Worm (Caenorhabditis elegans) whole organism, young adult: Measurements from ENCODE around the gene pigk-1.

Source experiments
- B0019.2 ChIP-seq: fragments of 200-800 bp; sonication (Bioruptor generic); conservative IDR thresholded peaks from 2 replicates; pipeline ENCODE4 v1.3.6; 2022; ENCODE audit warnings: missing genetic modification reagents, missing genetic modification characterization, missing compliant biosample characterization
- B0035.1 ChIP-seq: sonication (generic microtip); optimal IDR thresholded peaks from 2 replicates; lab custom pipeline; 2016; ENCODE audit warnings: missing genetic modification characterization, mild to moderate bottlenecking, missing compliant biosample characterization, missing genotype, missing genetic modification reagents
- F49E8.2 ChIP-seq: sonication (generic microtip); optimal IDR thresholded peaks from 3 replicates; lab custom pipeline; 2017; ENCODE audit warnings: missing genetic modification characterization, mild to moderate bottlenecking, missing compliant biosample characterization, antibody characterized with exemption, moderate library complexity; ENCODE audit not compliant: insufficient read depth
- F52B5.7 ChIP-seq: sonication (generic microtip); optimal IDR thresholded peaks from 2 replicates; lab custom pipeline; 2016; ENCODE audit warnings: mild to moderate bottlenecking, missing genetic modification characterization, missing compliant biosample characterization
- F55B11.4 ChIP-seq: sonication (generic microtip); optimal IDR thresholded peaks from 2 replicates; lab custom pipeline; 2016; ENCODE audit warnings: missing compliant biosample characterization, missing genetic modification characterization, borderline replicate concordance; ENCODE audit not compliant: insufficient read depth
- F57A8.1 ChIP-seq: fragments of 200-800 bp; sonication (Bioruptor generic); optimal IDR thresholded peaks from 2 replicates; lab custom pipeline; 2018; ENCODE audit warnings: mild to moderate bottlenecking, missing genetic modification characterization, moderate library complexity, missing compliant biosample characterization
- K11D2.4 ChIP-seq: fragments of 200-800 bp; sonication (Bioruptor generic); IDR thresholded peaks from 2 replicates; pipeline ENCODE4 v1.3.6; 2022; ENCODE audit warnings: missing genetic modification reagents, missing genetic modification characterization, missing compliant biosample characterization
- K12H6.12 ChIP-seq: fragments of 200-800 bp; sonication (Bioruptor generic); optimal IDR thresholded peaks from 2 replicates; lab custom pipeline; 2018; ENCODE audit warnings: mild to moderate bottlenecking, missing genetic modification characterization, missing compliant biosample characterization
- T07F8.4 ChIP-seq: sonication (generic microtip); optimal IDR thresholded peaks from 2 replicates; lab custom pipeline; 2016; ENCODE audit warnings: mild to moderate bottlenecking, missing genetic modification characterization, moderate library complexity, missing compliant biosample characterization
- Y67H2A.10 ChIP-seq: fragments of 200-800 bp; sonication (Bioruptor generic); conservative IDR thresholded peaks from 2 replicates; pipeline ENCODE4 v1.3.6; 2022; ENCODE audit warnings: missing genetic modification reagents, missing genetic modification characterization, missing compliant biosample characterization
- aptf-2 ChIP-seq: fragments of 200-800 bp; sonication (Bioruptor generic); conservative IDR thresholded peaks from 2 replicates; pipeline ENCODE4 v1.3.6; 2022; ENCODE audit warnings: missing genetic modification reagents, missing genetic modification characterization, missing compliant biosample characterization
- atf-7 ChIP-seq: sonication (generic microtip); optimal IDR thresholded peaks from 2 replicates; lab custom pipeline; 2017; ENCODE audit warnings: mild to moderate bottlenecking, missing genetic modification characterization, missing compliant biosample characterization
- athp-1 ChIP-seq: sonication (generic microtip); optimal IDR thresholded peaks from 2 replicates; lab custom pipeline; 2017; ENCODE audit warnings: mild to moderate bottlenecking, missing genetic modification characterization, missing compliant biosample characterization
- attf-6 ChIP-seq: fragments of 200-800 bp; sonication (Bioruptor generic); IDR thresholded peaks from 2 replicates; pipeline ENCODE4 v1.3.6; 2022; ENCODE audit warnings: missing genetic modification reagents, missing genetic modification characterization, missing compliant biosample characterization
- cebp-1 ChIP-seq, 2 experiments: fragments of 200-800 bp in 1 of 2; sonication (Bioruptor generic) in 1 of 2; sonication (generic microtip) in 1 of 2; IDR thresholded peaks in 1 of 2; optimal IDR thresholded peaks in 1 of 2; 2 replicates each; pipeline versions ENCODE4 v1.3.6 to Lab custom; 2017 to 2022; ENCODE audit warnings: missing compliant biosample characterization in 2 of 2, missing genetic modification characterization in 2 of 2, mild to moderate bottlenecking in 1 of 2, missing genetic modification reagents in 1 of 2, moderate library complexity in 1 of 2
- ceh-100 ChIP-seq: fragments of 200-800 bp; sonication (Bioruptor generic); IDR thresholded peaks from 2 replicates; pipeline ENCODE4 v1.3.6; 2022; ENCODE audit warnings: missing genetic modification reagents, missing genetic modification characterization, missing compliant biosample characterization
- ceh-27 ChIP-seq: fragments of 200-800 bp; sonication (Bioruptor generic); optimal IDR thresholded peaks from 2 replicates; lab custom pipeline; 2018; ENCODE audit warnings: mild to moderate bottlenecking, missing genetic modification characterization, moderate library complexity, missing compliant biosample characterization
- die-1 ChIP-seq: sonication (generic microtip); optimal IDR thresholded peaks from 2 replicates; lab custom pipeline; 2016; ENCODE audit warnings: missing genotype, mild to moderate bottlenecking, missing genetic modification characterization, missing compliant biosample characterization
- dpff-1 ChIP-seq: sonication (generic microtip); optimal IDR thresholded peaks from 2 replicates; lab custom pipeline; 2017; ENCODE audit warnings: mild to moderate bottlenecking, missing genetic modification characterization, missing compliant biosample characterization
- efl-1 ChIP-seq: fragments of 150-350 bp; optimal IDR thresholded peaks from 2 replicates; lab custom pipeline; 2014; ENCODE audit warnings: missing biosample characterization, missing genetic modification reagents, missing genetic modification characterization
- him-1 ChIP-seq: sonication (generic microtip); optimal IDR thresholded peaks from 2 replicates; lab custom pipeline; 2016; ENCODE audit warnings: missing genotype, missing genetic modification reagents, missing genetic modification characterization, missing compliant biosample characterization
- hlh-12 ChIP-seq: sonication (generic microtip); optimal IDR thresholded peaks from 2 replicates; lab custom pipeline; 2016; ENCODE audit warnings: missing genetic modification characterization, missing compliant biosample characterization
- hmg-1.2 ChIP-seq: fragments of 200-800 bp; sonication (Bioruptor generic); IDR thresholded peaks from 2 replicates; pipeline ENCODE4 v1.3.6; 2022; ENCODE audit warnings: missing genetic modification reagents, missing genetic modification characterization, missing compliant biosample characterization
- hmg-20 ChIP-seq: fragments of 200-800 bp; sonication (Bioruptor generic); IDR thresholded peaks from 2 replicates; pipeline ENCODE4 v1.3.6; 2022; ENCODE audit warnings: missing genetic modification reagents, missing genetic modification characterization, missing compliant biosample characterization
- hrde-1 ChIP-seq: sonication (generic microtip); optimal IDR thresholded peaks from 2 replicates; lab custom pipeline; 2016; ENCODE audit warnings: missing genetic modification characterization, mild to moderate bottlenecking, missing compliant biosample characterization, moderate library complexity, missing genotype, missing genetic modification reagents, borderline replicate concordance
- hsf-1 ChIP-seq: fragments of 200-800 bp; sonication (Bioruptor generic); IDR thresholded peaks from 2 replicates; pipeline ENCODE4 v1.3.6; 2022; ENCODE audit warnings: missing genetic modification reagents, missing genetic modification characterization, missing compliant biosample characterization
- let-526 ChIP-seq: fragments of 200-800 bp; sonication (Bioruptor generic); IDR thresholded peaks from 2 replicates; pipeline ENCODE4 v1.3.6; 2022; ENCODE audit warnings: missing genetic modification reagents, missing genetic modification characterization, missing compliant biosample characterization
- let-607 ChIP-seq, 2 experiments: fragments of 200-800 bp in 1 of 2; sonication (Bioruptor generic) in 1 of 2; sonication (generic microtip) in 1 of 2; optimal IDR thresholded peaks; 2 replicates each; lab custom pipeline; 2016 to 2018; ENCODE audit warnings: mild to moderate bottlenecking in 2 of 2, missing compliant biosample characterization in 2 of 2, missing genetic modification characterization in 2 of 2, moderate library complexity in 2 of 2, missing genotype in 1 of 2
- lin-40 ChIP-seq: sonication (generic microtip); optimal IDR thresholded peaks from 2 replicates; lab custom pipeline; 2016; ENCODE audit warnings: missing genetic modification characterization, mild to moderate bottlenecking, missing compliant biosample characterization, missing genotype, missing genetic modification reagents
- lin-54 ChIP-seq: fragments of 200-800 bp; sonication (Bioruptor generic); optimal IDR thresholded peaks from 2 replicates; lab custom pipeline; 2018; ENCODE audit warnings: mild to moderate bottlenecking, missing genetic modification characterization, missing compliant biosample characterization
- lsl-1 ChIP-seq: fragments of 200-800 bp; sonication (Bioruptor generic); optimal IDR thresholded peaks from 2 replicates; lab custom pipeline; 2018; ENCODE audit warnings: mild to moderate bottlenecking, missing genetic modification characterization, moderate library complexity, missing compliant biosample characterization
- madf-8 ChIP-seq: fragments of 200-800 bp; sonication (Bioruptor generic); conservative IDR thresholded peaks from 2 replicates; pipeline ENCODE4 v1.3.6; 2022; ENCODE audit warnings: missing genetic modification reagents, missing genetic modification characterization, missing compliant biosample characterization
- mxl-1 ChIP-seq: sonication (generic microtip); optimal IDR thresholded peaks from 2 replicates; lab custom pipeline; 2016; ENCODE audit warnings: missing genetic modification characterization, missing compliant biosample characterization
- nhr-120 ChIP-seq: fragments of 200-800 bp; sonication (Bioruptor generic); IDR thresholded peaks from 2 replicates; pipeline ENCODE4 v1.3.6; 2022; ENCODE audit warnings: missing genetic modification characterization, missing compliant biosample characterization
- nhr-179 ChIP-seq: sonication (generic microtip); optimal IDR thresholded peaks from 2 replicates; lab custom pipeline; 2016; ENCODE audit warnings: mild to moderate bottlenecking, missing genetic modification characterization, missing compliant biosample characterization
- nhr-80 ChIP-seq: sonication (generic microtip); optimal IDR thresholded peaks from 2 replicates; lab custom pipeline; 2016; ENCODE audit warnings: missing genetic modification characterization, missing compliant biosample characterization
- pha-4 ChIP-seq: fragments of 150-350 bp; sonication (generic microtip); optimal IDR thresholded peaks from 2 replicates; lab custom pipeline; 2014; ENCODE audit warnings: missing biosample characterization, missing genetic modification reagents, missing genetic modification characterization
- rcor-1 ChIP-seq: fragments of 200-800 bp; sonication (Bioruptor generic); IDR thresholded peaks from 2 replicates; pipeline ENCODE4 v1.3.6; 2022; ENCODE audit warnings: missing genetic modification reagents, missing genetic modification characterization, missing compliant biosample characterization
- repo-1 ChIP-seq: sonication (generic microtip); optimal IDR thresholded peaks from 2 replicates; lab custom pipeline; 2017; ENCODE audit warnings: mild to moderate bottlenecking, missing genetic modification characterization, missing compliant biosample characterization
- somi-1 ChIP-seq: fragments of 200-800 bp; sonication (Bioruptor generic); optimal IDR thresholded peaks from 2 replicates; lab custom pipeline; 2018; ENCODE audit warnings: mild to moderate bottlenecking, missing genetic modification characterization, missing compliant biosample characterization
- unc-130 ChIP-seq: sonication (generic microtip); optimal IDR thresholded peaks from 2 replicates; lab custom pipeline; 2016; ENCODE audit warnings: missing genetic modification reagents, missing genetic modification characterization, missing compliant biosample characterization
- ztf-25 ChIP-seq: fragments of 200-800 bp; sonication (Bioruptor generic); IDR thresholded peaks from 2 replicates; pipeline ENCODE4 v1.3.6; 2022; ENCODE audit warnings: missing genetic modification reagents, missing genetic modification characterization, missing compliant biosample characterization
- ztf-28 ChIP-seq: fragments of 200-800 bp; sonication (Bioruptor generic); IDR thresholded peaks from 2 replicates; pipeline ENCODE4 v1.3.6; 2022; ENCODE audit warnings: missing genetic modification reagents, missing genetic modification characterization, missing compliant biosample characterization

The pigk-1 gene

ce11 chrIV:11146962-11147470 is 37.2 kb upstream of the pigk-1 start, which contains the start of gene pigq-1 (continued):
- no peak for TF ChIP-seq hmg-20 (GFP tag; lab: Robert Waterston, UW)
- peak in 1 of 2 experiments; percentile 34 for TF ChIP-seq let-607 (tag; optimal IDR thresholded peaks at IDR 0.05; lab: Kevin White, UChicago)
- TF ChIP-seq Y67H2A.10 (GFP tag; lab: Robert Waterston, UW): no peak
- no peak for TF ChIP-seq aptf-2 (GFP tag; lab: Robert Waterston, UW)
- peak; percentile 12 for TF ChIP-seq unc-130 (GFP tag; lab: Kevin White, UChicago)
- TF ChIP-seq B0035.1: peak; percentile 74
- TF ChIP-seq lsl-1 (GFP tag; lab: Kevin White, UChicago): peak; percentile 4
- no peak for TF ChIP-seq ceh-27 (GFP tag; lab: Kevin White, UChicago)
- TF ChIP-seq athp-1 (tag; lab: Kevin White, UChicago): peak; percentile 52
- TF ChIP-seq let-526 (GFP tag; lab: Robert Waterston, UW): no peak
- TF ChIP-seq nhr-80 (tag; lab: Kevin White, UChicago): no peak
- peak; percentile 78 for TF ChIP-seq repo-1
- TF ChIP-seq atf-7 (tag; lab: Kevin White, UChicago): peak; percentile 71
- no peak for TF ChIP-seq attf-6 (GFP tag; lab: Robert Waterston, UW)
- TF ChIP-seq pha-4 (tag; lab: Kevin White, UChicago): no peak
- no peak for TF ChIP-seq cebp-1 (GFP tag; IDR thresholded peaks at IDR 0.05; lab: Robert Waterston, UW)
- TF ChIP-seq cebp-1 (tag; optimal IDR thresholded peaks at IDR 0.05; lab: Kevin White, UChicago): peak; percentile 35
- TF ChIP-seq lin-54 (GFP tag; lab: Kevin White, UChicago): no peak
- TF ChIP-seq hrde-1 (tag; lab: Kevin White, UChicago): peak; percentile 90
- 0 out of 2 replicates have a peak, but pooled peaks have one; percentile 67 for TF ChIP-seq hsf-1
- peak; percentile 38 for TF ChIP-seq lin-40
- peak; percentile 61 for TF ChIP-seq die-1 (tag; lab: Kevin White, UChicago)
- TF ChIP-seq dpff-1 (tag; lab: Kevin White, UChicago): peak; percentile 95
- peak; percentile 56 for TF ChIP-seq him-1
- TF ChIP-seq efl-1 (GFP tag; lab: Kevin White, UChicago): no peak
- TF ChIP-seq hlh-12 (tag; lab: Kevin White, UChicago): no peak
- TF ChIP-seq rcor-1 (GFP tag; lab: Robert Waterston, UW): no peak
- no peak for TF ChIP-seq hmg-1.2
- TF ChIP-seq madf-8 (GFP tag; lab: Robert Waterston, UW): no peak
- 0 out of 2 replicates have a peak, but pooled peaks have one; percentile 25 for TF ChIP-seq ceh-100 (GFP tag; lab: Robert Waterston, UW)
- no peak for TF ChIP-seq K12H6.12 (tag; lab: Kevin White, UChicago)

ce11 chrIV:11146492-11146891 is 36.7 kb upstream of the pigk-1 start:
- TF ChIP-seq K11D2.4 (GFP tag; lab: Robert Waterston, UW) (no peak), ztf-28 (GFP tag; lab: Robert Waterston, UW) (no peak), F57A8.1 (no peak), somi-1 (GFP tag; lab: Kevin White, UChicago) (no peak), T07F8.4 (no peak), lsl-1 (GFP tag; lab: Kevin White, UChicago) (no peak), F52B5.7 (tag; lab: Kevin White, UChicago) (no peak), nhr-120 (GFP tag; lab: Robert Waterston, UW) (no peak), F49E8.2 (tag; lab: Kevin White, UChicago) (no peak), rcor-1 (GFP tag; lab: Robert Waterston, UW) (no peak), ztf-25 (GFP tag; lab: Robert Waterston, UW) (no peak), nhr-179 (tag; lab: Kevin White, UChicago) (no peak), B0019.2 (GFP tag; lab: Robert Waterston, UW) (no peak), mxl-1 (no peak), F55B11.4 (tag; lab: Kevin White, UChicago) (no peak), atf-7 (tag; lab: Kevin White, UChicago) (no peak)
